Worm (Caenorhabditis elegans) whole organism, L2 larva: ENCODE measurements around the gene R07H5.16.

Source experiments
- F13H6.1 ChIP-seq: sonication (generic microtip); optimal IDR thresholded peaks from 2 replicates; lab custom pipeline; 2016; ENCODE audit warnings: missing genetic modification characterization, missing compliant biosample characterization
- R02D3.7 ChIP-seq: fragments of 150-350 bp; optimal IDR thresholded peaks from 2 replicates; lab custom pipeline; 2014; ENCODE audit warnings: missing biosample characterization, missing genetic modification characterization
- Y55F3AM.14 ChIP-seq: fragments of 200-800 bp; sonication (Bioruptor generic); optimal IDR thresholded peaks from 2 replicates; lab custom pipeline; 2018; ENCODE audit warnings: mild to moderate bottlenecking, missing genetic modification characterization, missing compliant biosample characterization
- ZK546.5 ChIP-seq: sonication (generic microtip); optimal IDR thresholded peaks from 2 replicates; lab custom pipeline; 2017; ENCODE audit warnings: missing biosample characterization, missing genetic modification characterization
- alr-1 ChIP-seq: fragments of 150-350 bp; optimal IDR thresholded peaks from 2 replicates; lab custom pipeline; 2014; ENCODE audit warnings: missing biosample characterization, missing genetic modification characterization
- aly-2 ChIP-seq: fragments of 150-350 bp; optimal IDR thresholded peaks from 2 replicates; lab custom pipeline; 2014; ENCODE audit warnings: missing biosample characterization, missing genetic modification characterization
- ceh-82 ChIP-seq: fragments of 150-350 bp; optimal IDR thresholded peaks from 2 replicates; lab custom pipeline; 2014; ENCODE audit warnings: missing biosample characterization, missing genetic modification characterization
- crh-2 ChIP-seq: sonication (generic microtip); optimal IDR thresholded peaks from 2 replicates; lab custom pipeline; 2017; ENCODE audit warnings: missing biosample characterization, missing genetic modification characterization
- dmd-4 ChIP-seq: sonication (generic microtip); optimal IDR thresholded peaks from 2 replicates; lab custom pipeline; 2017; ENCODE audit warnings: missing biosample characterization, missing genetic modification characterization
- egl-27 ChIP-seq: sonication (generic microtip); optimal IDR thresholded peaks from 3 replicates; lab custom pipeline; 2017; ENCODE audit warnings: missing biosample characterization, missing genetic modification reagents, missing genetic modification characterization
- elt-1 ChIP-seq: fragments of 150-350 bp; optimal IDR thresholded peaks from 2 replicates; lab custom pipeline; 2014; ENCODE audit warnings: missing biosample characterization, missing genetic modification characterization
- fos-1 ChIP-seq: fragments of 150-350 bp; optimal IDR thresholded peaks from 2 replicates; lab custom pipeline; 2014; ENCODE audit warnings: missing biosample characterization, missing genetic modification characterization
- lin-13 ChIP-seq: fragments of 150-350 bp; optimal IDR thresholded peaks from 2 replicates; lab custom pipeline; 2014; ENCODE audit warnings: missing biosample characterization, missing genetic modification reagents, missing genetic modification characterization
- lsy-2 ChIP-seq, 2 experiments: fragments of 150-350 bp in 1 of 2; sonication (generic microtip) in 1 of 2; optimal IDR thresholded peaks; 2 replicates each; lab custom pipeline; 2014 to 2017; ENCODE audit warnings: missing biosample characterization in 2 of 2, missing genetic modification characterization in 2 of 2
- mdl-1 ChIP-seq, 2 experiments: fragments of 150-350 bp in 1 of 2; sonication (generic microtip) in 1 of 2; optimal IDR thresholded peaks; 2 replicates each; lab custom pipeline; 2017; ENCODE audit warnings: missing biosample characterization in 2 of 2, missing genetic modification characterization in 2 of 2
- nhr-10 ChIP-seq: sonication (generic microtip); optimal IDR thresholded peaks from 2 replicates; lab custom pipeline; 2017; ENCODE audit warnings: missing biosample characterization, missing genetic modification characterization
- nhr-12 ChIP-seq: fragments of 150-350 bp; optimal IDR thresholded peaks from 2 replicates; lab custom pipeline; 2014; ENCODE audit warnings: missing biosample characterization, missing genetic modification characterization
- nhr-129 ChIP-seq: fragments of 150-350 bp; optimal IDR thresholded peaks from 2 replicates; lab custom pipeline; 2014; ENCODE audit warnings: missing biosample characterization, missing genetic modification characterization
- nhr-21 ChIP-seq: fragments of 150-350 bp; optimal IDR thresholded peaks from 2 replicates; lab custom pipeline; 2014; ENCODE audit warnings: missing biosample characterization, missing genetic modification characterization
- nhr-23 ChIP-seq: fragments of 150-350 bp; optimal IDR thresholded peaks from 2 replicates; lab custom pipeline; 2014; ENCODE audit warnings: missing biosample characterization, missing genetic modification reagents, missing genetic modification characterization
- nhr-6 ChIP-seq: fragments of 150-350 bp; optimal IDR thresholded peaks from 2 replicates; lab custom pipeline; 2014; ENCODE audit warnings: missing biosample characterization, missing genetic modification characterization
- nhr-77 ChIP-seq: fragments of 150-350 bp; optimal IDR thresholded peaks from 2 replicates; lab custom pipeline; 2014; ENCODE audit warnings: missing biosample characterization, missing genetic modification characterization
- sem-4 ChIP-seq: fragments of 150-350 bp; optimal IDR thresholded peaks from 2 replicates; lab custom pipeline; 2014; ENCODE audit warnings: missing biosample characterization, missing genetic modification reagents, missing genetic modification characterization
- skn-1 ChIP-seq: sonication (generic microtip); optimal IDR thresholded peaks from 2 replicates; lab custom pipeline; 2017; ENCODE audit warnings: missing biosample characterization, missing genetic modification characterization
- sma-3 ChIP-seq: sonication (generic microtip); optimal IDR thresholded peaks from 2 replicates; lab custom pipeline; 2016; ENCODE audit warnings: missing genetic modification reagents, missing genetic modification characterization, missing compliant biosample characterization
- sma-9 ChIP-seq, 2 experiments: fragments of 150-350 bp in 1 of 2; sonication (generic microtip) in 1 of 2; optimal IDR thresholded peaks; 2 replicates each; lab custom pipeline; 2014 to 2016; ENCODE audit warnings: missing genetic modification characterization in 2 of 2, mild to moderate bottlenecking in 1 of 2, missing biosample characterization in 1 of 2, missing compliant biosample characterization in 1 of 2, missing genetic modification reagents in 1 of 2, moderate library complexity in 1 of 2
- unc-39 ChIP-seq: fragments of 150-350 bp; optimal IDR thresholded peaks from 2 replicates; lab custom pipeline; 2014; ENCODE audit warnings: missing biosample characterization, missing genetic modification characterization
- unc-55 ChIP-seq: fragments of 150-350 bp; sonication (generic microtip); optimal IDR thresholded peaks from 3 replicates; lab custom pipeline; 2014; ENCODE audit warnings: missing biosample characterization, missing genetic modification reagents, missing genetic modification characterization
- unc-62 ChIP-seq: fragments of 150-350 bp; optimal IDR thresholded peaks from 2 replicates; lab custom pipeline; 2014; ENCODE audit warnings: missing biosample characterization, missing genetic modification reagents, missing genetic modification characterization
- zag-1 ChIP-seq: fragments of 150-350 bp; optimal IDR thresholded peaks from 2 replicates; lab custom pipeline; 2014; ENCODE audit warnings: missing biosample characterization, missing genetic modification characterization
- ztf-1 ChIP-seq: fragments of 200-800 bp; sonication (Bioruptor generic); conservative IDR thresholded peaks from 2 replicates; pipeline ENCODE4 v1.3.6; 2022; ENCODE audit warnings: missing genetic modification characterization, missing compliant biosample characterization
- ztf-11 ChIP-seq: sonication (generic microtip); optimal IDR thresholded peaks from 2 replicates; lab custom pipeline; 2017; ENCODE audit warnings: missing biosample characterization, missing genetic modification characterization

R07H5.16 gene

ce11 chrIV:11162451-11162850 is 36.7 kb upstream of the R07H5.16 start, which contains the start of gene fbxb-9:
Gene fbxb-9 (minus strand): TSS chrIV:11162551.
- TF ChIP-seq nhr-23 (tag; lab: Kevin White, UChicago), result no peak
- no peak for TF ChIP-seq mdl-1 (tag; optimal IDR thresholded peaks at IDR 0.05; lab: Kevin White, UChicago)
- TF ChIP-seq elt-1 (tag; lab: Kevin White, UChicago), result no peak
- no peak for TF ChIP-seq dmd-4 (tag; lab: Kevin White, UChicago)
- no peak for TF ChIP-seq ZK546.5 (tag; lab: Kevin White, UChicago)
- no peak for TF ChIP-seq unc-39 (tag; lab: Kevin White, UChicago)
- TF ChIP-seq Y55F3AM.14, result no peak
- no peak for TF ChIP-seq sma-9 (GFP tag; optimal IDR thresholded peaks at IDR 0.05; lab: Kevin White, UChicago)
- TF ChIP-seq sma-9 (tag; optimal IDR thresholded peaks at IDR 0.05; lab: Kevin White, UChicago), result no peak
- TF ChIP-seq ceh-82 (tag; lab: Kevin White, UChicago), result no peak

ce11 chrIV:11164831-11165230 is 34.3 kb upstream of the R07H5.16 start, which contains the start of gene C08F8.6:
Gene C08F8.6 (minus strand): TSS chrIV:11164931.
- TF ChIP-seq sma-3 (no peak), nhr-10 (no peak)

- TF ChIP-seq nhr-23 (tag; lab: Kevin White, UChicago) (no peak), Y55F3AM.14 (no peak), nhr-129 (no peak), unc-55 (no peak), F13H6.1 (no peak), skn-1 (tag; lab: Kevin White, UChicago) (no peak), nhr-12 (tag; lab: Kevin White, UChicago) (no peak), nhr-10 (no peak)
Observed at ce11 chrIV:11169652-11170051, 29.5 kb upstream of the R07H5.16 start, which contains the start of gene nhr-67. Gene nhr-67 (plus strand): TSS chrIV:11169748.

ce11 chrIV:11174772-11175171 is 24.4 kb upstream of the R07H5.16 start:
- no peak for TF ChIP-seq lin-13 (GFP tag; lab: Kevin White, UChicago)
- no peak for TF ChIP-seq skn-1 (tag; lab: Kevin White, UChicago)
- TF ChIP-seq zag-1 (tag; lab: Kevin White, UChicago), result no peak
- TF ChIP-seq crh-2 (tag; lab: Kevin White, UChicago), result no peak
- TF ChIP-seq egl-27, result no peak
- no peak for TF ChIP-seq unc-62 (GFP tag; lab: Kevin White, UChicago)
- TF ChIP-seq nhr-129, result no peak
- TF ChIP-seq ztf-1 (GFP tag; lab: Robert Waterston, UW), result no peak
- TF ChIP-seq sma-3, result peak; percentile 29
- no peak for TF ChIP-seq ZK546.5 (tag; lab: Kevin White, UChicago)
- TF ChIP-seq lsy-2 (tag; optimal IDR thresholded peaks at IDR 0.05; lab: Kevin White, UChicago), result no peak
- TF ChIP-seq ztf-11 (tag; lab: Kevin White, UChicago), result no peak
- TF ChIP-seq fos-1, result peak; percentile 1

- no peak for TF ChIP-seq elt-1 (tag; lab: Kevin White, UChicago)
- TF ChIP-seq nhr-23 (tag; lab: Kevin White, UChicago), result no peak
- no peak for TF ChIP-seq unc-39 (tag; lab: Kevin White, UChicago)
- TF ChIP-seq nhr-77, result no peak
- no peak for TF ChIP-seq alr-1 (tag; lab: Kevin White, UChicago)
- no peak for TF ChIP-seq fos-1
- TF ChIP-seq unc-62 (GFP tag; lab: Kevin White, UChicago), result no peak
- no peak for TF ChIP-seq nhr-6
- TF ChIP-seq aly-2 (tag; lab: Kevin White, UChicago), result no peak
- no peak for TF ChIP-seq ztf-11 (tag; lab: Kevin White, UChicago)
- no peak for TF ChIP-seq crh-2 (tag; lab: Kevin White, UChicago)
- no peak for TF ChIP-seq R02D3.7 (tag; lab: Kevin White, UChicago)
- no peak for TF ChIP-seq egl-27
- no peak for TF ChIP-seq nhr-21 (tag; lab: Kevin White, UChicago)
Observed at ce11 chrIV:11176967-11177366, 22.2 kb upstream of the R07H5.16 start, which contains the start of gene rap-3. Gene rap-3 (plus strand): TSS chrIV:11177267.

- TF ChIP-seq sma-9 (GFP tag; optimal IDR thresholded peaks at IDR 0.05; lab: Kevin White, UChicago) (no peak), sma-9 (tag; optimal IDR thresholded peaks at IDR 0.05; lab: Kevin White, UChicago) (no peak), skn-1 (tag; lab: Kevin White, UChicago) (no peak), sem-4 (tag; lab: Kevin White, UChicago) (no peak)
Observed at ce11 chrIV:11178495-11178894, 20.6 kb upstream of the R07H5.16 start, which contains the start of gene C08F8.9. Gene C08F8.9 (minus strand): TSS chrIV:11178595.
